Fruit fly (Drosophila melanogaster): Measurements from ENCODE around the gene CG14551.

The CG14551 gene

DNA sequence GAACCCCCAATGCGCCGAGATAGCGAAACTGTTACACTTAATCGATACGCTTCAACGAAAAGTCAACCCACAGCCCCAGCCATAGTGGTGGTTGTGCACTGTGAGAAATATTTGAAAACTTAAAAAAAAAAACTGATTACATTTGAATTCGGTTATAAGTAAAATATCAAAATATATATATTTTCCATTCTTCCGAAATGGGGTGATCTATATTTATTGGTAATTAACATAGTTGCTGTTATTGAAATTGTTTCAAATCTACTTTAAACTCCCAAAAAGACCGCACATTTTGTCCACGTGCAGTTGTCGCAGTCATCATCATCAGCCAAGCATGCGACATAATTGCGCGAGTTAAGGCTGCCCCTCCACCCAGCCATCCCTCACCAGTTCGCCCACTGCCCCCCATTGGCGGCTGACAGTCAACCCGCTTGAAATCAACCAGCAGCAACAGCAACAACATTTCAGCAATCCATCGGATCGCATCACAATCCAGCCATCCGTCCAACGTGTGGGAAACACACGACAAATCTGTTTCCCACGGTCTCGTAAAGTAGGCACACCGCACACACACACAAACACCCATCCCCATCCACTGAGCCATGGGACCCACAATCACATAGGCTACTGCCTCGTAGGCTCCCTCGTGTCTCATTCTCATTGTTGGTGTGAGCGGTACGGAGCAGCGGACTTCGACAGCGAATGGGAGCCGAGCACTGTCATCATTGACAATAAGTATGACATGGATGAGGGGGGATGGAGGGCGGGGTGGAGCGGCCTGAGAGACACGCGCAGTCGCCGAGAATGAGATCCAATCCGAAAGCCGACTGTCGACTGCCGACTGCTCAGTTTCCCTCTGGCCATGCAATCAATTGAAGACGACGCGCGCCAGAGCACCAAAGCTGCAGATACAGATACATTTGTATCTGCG, 42.3 kb downstream of the CG14551 start (continued):
- no peak for TF ChIP-seq fd102C (GFP tag; optimal IDR thresholded peaks at IDR 0.05)
- peak; percentile 2 for TF ChIP-seq exex (tag; optimal IDR thresholded peaks at IDR 0.05)

DNA sequence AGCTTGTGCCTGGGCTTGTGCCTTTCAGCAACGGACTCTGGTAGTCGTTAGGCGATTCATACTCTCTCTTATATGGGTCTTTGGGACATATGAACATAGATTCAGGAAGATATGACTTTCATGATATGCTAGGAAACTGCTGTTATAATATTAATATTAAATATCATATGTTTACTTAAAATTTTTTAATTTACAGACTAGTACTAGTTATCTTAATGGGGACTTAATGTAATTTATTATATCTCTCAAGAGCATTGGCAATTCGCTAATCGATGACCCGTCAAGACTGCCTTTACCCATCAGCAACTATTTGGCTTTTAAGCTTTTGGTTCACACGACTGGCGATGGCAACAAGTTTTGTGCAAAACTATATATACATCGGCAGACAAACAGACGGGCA, 43.6 kb downstream of the CG14551 start:
- TF ChIP-seq ro (GFP tag; IDR thresholded peaks at IDR 0.05) (no peak), D19A (tag; optimal IDR thresholded peaks at IDR 0.05) (peak; percentile 26), Drgx (GFP tag; IDR thresholded peaks at IDR 0.05) (peak; percentile 90)

DNA sequence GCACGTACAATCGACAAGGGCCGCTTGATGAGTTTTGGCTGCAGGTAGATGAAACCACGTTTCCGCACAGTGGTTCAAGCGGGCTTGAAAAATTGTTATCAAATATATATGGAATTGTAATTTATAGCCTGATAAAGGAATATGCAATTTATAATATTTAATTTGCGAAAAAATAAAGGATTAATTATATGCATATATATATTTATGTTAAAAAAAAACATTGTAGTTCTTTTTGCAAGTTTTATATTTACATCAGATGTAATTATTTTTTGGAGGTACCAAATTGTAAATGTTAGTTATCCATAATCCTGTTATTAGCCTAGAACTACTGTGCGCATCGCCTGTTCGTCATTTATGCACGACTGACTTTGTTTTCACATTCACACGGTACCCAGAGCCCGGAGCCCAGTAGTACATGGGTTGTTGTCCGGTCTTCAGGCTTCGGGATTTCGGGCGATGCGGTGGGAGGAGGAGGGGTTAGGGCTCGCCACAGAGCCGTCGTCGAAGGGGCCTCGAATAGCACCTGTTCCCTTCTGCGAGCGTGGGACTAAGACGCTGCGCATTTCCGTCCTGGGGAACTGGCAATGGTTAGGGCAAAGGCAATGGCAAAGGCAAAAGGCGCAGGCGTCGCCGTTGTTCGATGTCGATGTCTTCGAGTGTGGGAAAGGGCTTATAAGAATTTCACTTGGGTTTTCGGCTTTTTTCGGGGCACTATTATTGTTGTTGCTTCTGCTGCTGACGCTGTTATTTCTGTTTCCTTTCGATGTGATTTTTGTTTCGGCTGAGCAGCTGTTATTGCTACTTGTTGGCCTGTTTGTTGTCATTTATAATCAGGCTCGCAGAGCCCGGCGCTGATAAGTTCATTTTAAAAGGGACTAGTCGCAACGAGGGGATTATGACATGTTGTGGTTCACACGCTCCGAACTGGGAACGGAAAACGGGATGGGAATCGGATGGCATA, 44.8 kb downstream of the CG14551 start:
- TF ChIP-seq vnd (GFP tag; IDR thresholded peaks at IDR 0.05; ENCODE audit: partially characterized antibody) (no peak), bbx (GFP tag; IDR thresholded peaks at IDR 0.05; ENCODE audit: partially characterized antibody) (no peak), pfk (GFP tag; optimal IDR thresholded peaks at IDR 0.05) (no peak), vvl (GFP tag; IDR thresholded peaks at IDR 0.05) (0 out of 2 replicates have a peak, but pooled peaks have one; percentile 78), Doc3 (GFP tag; IDR thresholded peaks at IDR 0.05; ENCODE audit: partially characterized antibody) (no peak), D (optimal IDR thresholded peaks at IDR 0.05) (peak; percentile 4), D (GFP tag; optimal IDR thresholded peaks at IDR 0.05) (peak; percentile 92), CG10654 (GFP tag; optimal IDR thresholded peaks at IDR 0.05) (peak; percentile 35), CG6765 (GFP tag; optimal IDR thresholded peaks at IDR 0.05) (no peak), CG12744 (GFP tag; optimal IDR thresholded peaks at IDR 0.05) (no peak), dpn (GFP tag; optimal IDR thresholded peaks at IDR 0.05) (peak in 1 of 2 experiments; percentile 63), al (GFP tag; IDR thresholded peaks at IDR 0.05) (no peak), Gsc (GFP tag; IDR thresholded peaks at IDR 0.05) (no peak; the same call in 1 of the 2 replicates), CG15073 (GFP tag; optimal IDR thresholded peaks at IDR 0.05) (no peak), GATAe (GFP tag; conservative IDR thresholded peaks at IDR 0.05) (no peak), crc (GFP tag; optimal IDR thresholded peaks at IDR 0.05) (no peak), CG4360 (GFP tag; IDR thresholded peaks at IDR 0.05) (peak; percentile 87), CG32532 (GFP tag; IDR thresholded peaks at IDR 0.05) (no peak; the same call in 1 of the 2 replicates), gsb-n (tag; optimal IDR thresholded peaks at IDR 0.05) (peak; percentile 95), CG7357 (GFP tag; IDR thresholded peaks at IDR 0.05) (0 out of 3 replicates have a peak, but pooled peaks have one; percentile 55), CG8944 (GFP tag; optimal IDR thresholded peaks at IDR 0.05) (no peak), danr (GFP tag; IDR thresholded peaks at IDR 0.05) (peak; percentile 37; the same call in 1 of the 2 replicates), sug (tag; optimal IDR thresholded peaks at IDR 0.05) (no peak), en (GFP tag; optimal IDR thresholded peaks at IDR 0.05) (no peak), unpg (GFP tag; optimal IDR thresholded peaks at IDR 0.05) (peak; percentile 85), Hr3 (GFP tag; optimal IDR thresholded peaks at IDR 0.05) (peak; percentile 72), abd-A (tag; optimal IDR thresholded peaks at IDR 0.05) (no peak), Opbp (GFP tag; IDR thresholded peaks at IDR 0.05; ENCODE audit: partially characterized antibody) (no peak), CG11695 (GFP tag; IDR thresholded peaks at IDR 0.05) (peak; percentile 90), CTCF (GFP tag; optimal IDR thresholded peaks at IDR 0.05) (no peak), CG10209 (GFP tag; optimal IDR thresholded peaks at IDR 0.05) (peak; percentile 84), CG15696 (tag; optimal IDR thresholded peaks at IDR 0.05) (peak; percentile 99), CG42726 (GFP tag; IDR thresholded peaks at IDR 0.05; ENCODE audit: partially characterized antibody) (no peak), tio (GFP tag; optimal IDR thresholded peaks at IDR 0.05) (peak; percentile 79), fd3F (GFP tag; optimal IDR thresholded peaks at IDR 0.05) (peak; percentile 1), CG34422 (GFP tag; IDR thresholded peaks at IDR 0.05) (peak; percentile 43; the same call in 2 of the 3 replicates), lbe (GFP tag; optimal IDR thresholded peaks at IDR 0.05) (peak; percentile 72), CG30020 (tag; optimal IDR thresholded peaks at IDR 0.05) (peak; percentile 74)

Data from whole organism, embryonic.